Worm (Caenorhabditis elegans) whole organism, late embryonic: ENCODE data around the gene F52B11.5.
A peak's percentile ranks its signal among the peaks of the same experiment; 100 is the strongest.

Experiments
- C38D4.7 ChIP-seq: fragments of 200-800 bp; sonication (Bioruptor generic); optimal IDR thresholded peaks from 2 replicates; lab custom pipeline; 2018; ENCODE audit warnings: mild to moderate bottlenecking, missing genetic modification characterization, moderate library complexity, missing compliant biosample characterization
- F13H6.1 ChIP-seq: sonication (generic microtip); optimal IDR thresholded peaks from 2 replicates; lab custom pipeline; 2016; ENCODE audit warnings: missing genetic modification characterization, missing compliant biosample characterization
- K09A11.1 ChIP-seq: sonication (generic microtip); optimal IDR thresholded peaks from 2 replicates; lab custom pipeline; 2017; ENCODE audit warnings: antibody characterized with exemption, mild to moderate bottlenecking, missing genetic modification characterization, missing compliant biosample characterization; ENCODE audit not compliant: insufficient read depth
- ceh-14 ChIP-seq: sonication (generic microtip); optimal IDR thresholded peaks from 2 replicates; lab custom pipeline; 2016; ENCODE audit warnings: missing genotype, missing genetic modification characterization, missing compliant biosample characterization
- ceh-19 ChIP-seq: fragments of 200-800 bp; sonication (Bioruptor generic); optimal IDR thresholded peaks from 2 replicates; lab custom pipeline; 2018; ENCODE audit warnings: mild to moderate bottlenecking, missing genetic modification characterization, missing compliant biosample characterization
- ceh-24 ChIP-seq: sonication (generic microtip); optimal IDR thresholded peaks from 2 replicates; lab custom pipeline; 2016; ENCODE audit warnings: mild to moderate bottlenecking, missing genetic modification characterization, missing compliant biosample characterization
- ceh-34 ChIP-seq: sonication (generic microtip); optimal IDR thresholded peaks from 2 replicates; lab custom pipeline; 2016; ENCODE audit warnings: mild to moderate bottlenecking, missing genetic modification characterization, missing compliant biosample characterization
- ceh-48 ChIP-seq: sonication (generic microtip); optimal IDR thresholded peaks from 2 replicates; lab custom pipeline; 2016; ENCODE audit warnings: missing genetic modification characterization, inconsistent platforms, missing compliant biosample characterization
- ceh-6 ChIP-seq: fragments of 200-800 bp; sonication (Bioruptor generic); optimal IDR thresholded peaks from 2 replicates; lab custom pipeline; 2018; ENCODE audit warnings: mild to moderate bottlenecking, missing genetic modification characterization, missing compliant biosample characterization
- che-1 ChIP-seq: sonication (generic microtip); optimal IDR thresholded peaks from 2 replicates; lab custom pipeline; 2016; ENCODE audit warnings: mild to moderate bottlenecking, missing genetic modification characterization, missing compliant biosample characterization
- dmd-4 ChIP-seq: sonication (generic microtip); optimal IDR thresholded peaks from 2 replicates; lab custom pipeline; 2016; ENCODE audit warnings: borderline replicate concordance, missing genetic modification characterization, missing compliant biosample characterization
- elt-4 ChIP-seq: sonication (generic microtip); optimal IDR thresholded peaks from 2 replicates; lab custom pipeline; 2016; ENCODE audit warnings: missing genetic modification characterization, missing compliant biosample characterization
- ets-4 ChIP-seq: sonication (generic microtip); optimal IDR thresholded peaks from 2 replicates; lab custom pipeline; 2016; ENCODE audit warnings: missing genetic modification characterization, missing compliant biosample characterization
- eyg-1 ChIP-seq: sonication (generic microtip); optimal IDR thresholded peaks from 2 replicates; lab custom pipeline; 2016; ENCODE audit warnings: missing genotype, missing genetic modification characterization, missing compliant biosample characterization
- fkh-6 ChIP-seq: sonication (generic microtip); optimal IDR thresholded peaks from 2 replicates; lab custom pipeline; 2016; ENCODE audit warnings: missing genetic modification characterization, missing compliant biosample characterization
- gmeb-2 ChIP-seq: sonication (generic microtip); optimal IDR thresholded peaks from 2 replicates; lab custom pipeline; 2016; ENCODE audit warnings: missing genetic modification characterization, inconsistent platforms, missing compliant biosample characterization
- hlh-13 ChIP-seq: fragments of 200-800 bp; sonication (Bioruptor generic); optimal IDR thresholded peaks from 2 replicates; lab custom pipeline; 2018; ENCODE audit warnings: mild to moderate bottlenecking, missing genetic modification characterization, missing compliant biosample characterization
- hlh-6 ChIP-seq: sonication (generic microtip); optimal IDR thresholded peaks from 2 replicates; lab custom pipeline; 2016; ENCODE audit warnings: missing genotype, missing genetic modification characterization, missing compliant biosample characterization
- hlh-8 ChIP-seq: sonication (generic microtip); optimal IDR thresholded peaks from 2 replicates; lab custom pipeline; 2016; ENCODE audit warnings: missing genotype, missing genetic modification characterization, missing compliant biosample characterization
- lim-6 ChIP-seq: sonication (generic microtip); optimal IDR thresholded peaks from 2 replicates; lab custom pipeline; 2016; ENCODE audit warnings: missing genetic modification characterization, missing compliant biosample characterization
- nfya-1 ChIP-seq: sonication (generic microtip); optimal IDR thresholded peaks from 2 replicates; lab custom pipeline; 2017; ENCODE audit warnings: missing genetic modification characterization, mild to moderate bottlenecking, missing compliant biosample characterization, antibody characterized with exemption, moderate library complexity
- npax-4 ChIP-seq: sonication (generic microtip); optimal IDR thresholded peaks from 2 replicates; lab custom pipeline; 2016; ENCODE audit warnings: missing genetic modification characterization, missing compliant biosample characterization
- odd-2 ChIP-seq: sonication (generic microtip); optimal IDR thresholded peaks from 2 replicates; lab custom pipeline; 2017; ENCODE audit warnings: antibody characterized with exemption, mild to moderate bottlenecking, missing genetic modification characterization, missing compliant biosample characterization
- pat-9 ChIP-seq: fragments of 200-800 bp; sonication (Bioruptor generic); optimal IDR thresholded peaks from 2 replicates; lab custom pipeline; 2018; ENCODE audit warnings: mild to moderate bottlenecking, missing genetic modification characterization, moderate library complexity, missing compliant biosample characterization
- ref-2 ChIP-seq: sonication (generic microtip); optimal IDR thresholded peaks from 2 replicates; lab custom pipeline; 2016; ENCODE audit warnings: missing genetic modification characterization, missing compliant biosample characterization
- rnt-1 ChIP-seq: sonication (generic microtip); optimal IDR thresholded peaks from 2 replicates; lab custom pipeline; 2016; ENCODE audit warnings: missing genetic modification characterization, missing compliant biosample characterization
- sdc-2 ChIP-seq: sonication (generic microtip); optimal IDR thresholded peaks from 2 replicates; lab custom pipeline; 2016; ENCODE audit warnings: missing genotype, missing genetic modification characterization, missing compliant biosample characterization
- sox-2 ChIP-seq: fragments of 200-800 bp; sonication (Bioruptor generic); IDR thresholded peaks from 2 replicates; pipeline ENCODE4 v1.3.6; 2022; ENCODE audit warnings: missing genetic modification reagents, missing genetic modification characterization, missing compliant biosample characterization
- sox-4 ChIP-seq: sonication (generic microtip); optimal IDR thresholded peaks from 2 replicates; lab custom pipeline; 2017; ENCODE audit warnings: mild to moderate bottlenecking, missing genetic modification characterization, inconsistent platforms, missing compliant biosample characterization
- syd-9 ChIP-seq: sonication (generic microtip); optimal IDR thresholded peaks from 2 replicates; lab custom pipeline; 2016; ENCODE audit warnings: mild to moderate bottlenecking, missing genetic modification characterization, moderate library complexity, missing compliant biosample characterization
- unc-3 ChIP-seq, 2 experiments: fragments of 200-800 bp in 1 of 2; sonication (Bioruptor generic) in 1 of 2; sonication (generic microtip) in 1 of 2; conservative IDR thresholded peaks in 1 of 2; optimal IDR thresholded peaks in 1 of 2; 2 replicates each; pipeline versions ENCODE4 v1.3.6 to Lab custom; 2016 to 2022; ENCODE audit warnings: missing compliant biosample characterization in 2 of 2, missing genetic modification characterization in 2 of 2, missing genetic modification reagents in 1 of 2
- unc-55 ChIP-seq: sonication (generic microtip); optimal IDR thresholded peaks from 2 replicates; lab custom pipeline; 2017; ENCODE audit warnings: missing biosample characterization, missing genetic modification reagents, missing genetic modification characterization

Gene F52B11.5

DNA sequence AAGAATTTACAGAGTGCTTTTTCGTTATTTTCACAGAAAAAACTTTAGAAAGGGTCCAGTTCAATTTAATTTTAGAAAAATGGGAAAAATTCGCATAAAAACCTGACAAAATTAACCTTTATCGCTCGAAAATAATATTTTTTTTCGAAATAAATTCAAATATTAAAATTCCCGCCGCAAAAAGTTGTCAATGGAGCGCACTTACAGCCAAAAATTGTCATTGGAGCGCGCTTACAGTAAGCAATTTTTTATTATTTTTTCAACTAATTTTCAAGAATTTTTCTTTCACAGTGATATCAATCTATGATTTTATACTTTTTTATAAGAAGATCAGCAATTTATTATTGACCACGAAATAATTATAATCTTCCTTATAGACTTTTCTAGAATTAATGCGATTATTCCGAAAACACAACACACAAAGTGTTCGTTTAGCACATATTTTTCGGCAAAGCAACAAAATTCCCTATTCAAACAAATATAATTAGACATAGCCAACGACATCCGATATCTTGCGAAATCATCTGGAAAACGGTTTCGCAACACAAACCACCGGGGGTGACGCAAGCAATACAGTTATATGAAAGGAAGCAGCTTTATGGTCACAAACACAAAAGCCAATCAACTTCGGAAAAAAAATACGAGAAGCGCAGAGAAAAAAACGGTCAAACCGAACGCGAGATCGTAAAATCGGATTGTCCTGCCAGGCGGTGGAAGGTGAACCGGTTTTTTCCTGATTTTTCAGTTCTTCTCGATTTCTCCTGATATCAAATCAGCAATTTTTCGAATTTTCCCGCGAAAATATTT, 32.6 kb downstream of the F52B11.5 start:
- peak; percentile 4 for TF ChIP-seq ceh-14 (tag; lab: Kevin White, UChicago)
- no peak for TF ChIP-seq ceh-24 (tag; lab: Kevin White, UChicago)
- TF ChIP-seq sox-2: no peak
- no peak for TF ChIP-seq lim-6 (tag; lab: Kevin White, UChicago)
- TF ChIP-seq, all 69 proteins: peak for 1

DNA sequence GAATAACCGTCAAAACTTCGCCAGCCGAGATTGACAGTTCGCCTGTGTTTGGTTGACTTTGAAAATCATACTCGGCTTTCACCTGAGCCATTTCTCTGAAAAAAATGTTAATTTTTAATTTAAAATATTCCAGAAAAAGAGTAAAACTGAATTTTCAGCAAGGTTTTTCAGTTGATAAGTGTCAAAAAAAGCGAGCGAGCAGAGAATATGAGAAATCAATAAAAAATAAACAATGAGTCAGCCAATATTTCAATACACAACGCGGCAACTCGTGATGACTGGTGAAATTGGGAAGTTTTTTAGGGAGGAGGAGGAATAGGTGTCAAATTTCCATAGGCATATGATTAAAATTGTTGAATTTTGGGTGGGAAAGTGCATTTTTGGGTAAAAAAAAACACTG, 33.3 kb downstream of the F52B11.5 start, which contains the start of gene lst-4:
Gene lst-4, minus strand, starts transcription at position 101 of the 400 bp plus-strand sequence.
- TF ChIP-seq sdc-2 (tag; lab: Kevin White, UChicago) (no peak), ceh-34 (tag; lab: Kevin White, UChicago) (peak; percentile 14)

- TF ChIP-seq ceh-14 (tag; lab: Kevin White, UChicago) (no peak), hlh-6 (tag; lab: Kevin White, UChicago) (no peak), ceh-48 (tag; lab: Kevin White, UChicago) (no peak), ceh-6 (GFP tag; lab: Kevin White, UChicago) (no peak), rnt-1 (tag; lab: Kevin White, UChicago) (no peak), unc-55 (GFP tag; lab: Kevin White, UChicago) (no peak), dmd-4 (tag; lab: Kevin White, UChicago) (no peak), hlh-8 (tag; lab: Kevin White, UChicago) (no peak), che-1 (tag; lab: Kevin White, UChicago) (no peak), pat-9 (no peak), elt-4 (tag; lab: Kevin White, UChicago) (no peak), npax-4 (tag; lab: Kevin White, UChicago) (no peak), ets-4 (tag; lab: Kevin White, UChicago) (no peak), sox-4 (tag; lab: Kevin White, UChicago) (no peak), F13H6.1 (tag; lab: Kevin White, UChicago) (no peak), gmeb-2 (tag; lab: Kevin White, UChicago) (no peak), unc-3 (GFP tag; conservative IDR thresholded peaks at IDR 0.05; lab: Robert Waterston, UW) (no peak), unc-3 (tag; optimal IDR thresholded peaks at IDR 0.05; lab: Kevin White, UChicago) (no peak), fkh-6 (no peak), sox-2 (no peak)
Measured at ce11 chrIV:14066403-14066802, 36.6 kb downstream of the F52B11.5 start.

DNA sequence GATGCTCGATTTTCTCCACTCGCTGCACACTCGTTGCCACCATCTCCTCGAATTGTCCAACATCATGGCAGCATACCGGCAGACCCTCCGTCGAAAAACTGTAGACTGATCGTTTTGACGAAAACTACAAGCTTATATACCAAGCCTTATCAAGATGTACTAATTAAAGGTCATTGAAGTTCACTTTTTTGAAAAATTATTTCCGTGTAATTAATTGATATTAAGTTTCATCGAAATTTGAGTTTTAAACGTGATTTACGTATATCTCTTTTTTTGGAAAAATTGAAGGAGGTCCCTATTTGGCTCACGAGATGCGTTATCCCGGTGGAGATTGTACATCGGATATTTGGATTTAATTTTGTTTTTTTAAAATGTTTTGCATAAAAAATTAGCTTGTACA, 42.4 kb downstream of the F52B11.5 start, which contains the start of gene Y37A1B.4:
Gene Y37A1B.4, minus strand, starts transcription at position 101 of the 400 bp plus-strand sequence.
- TF ChIP-seq K09A11.1: no peak
- no peak for TF ChIP-seq eyg-1
- TF ChIP-seq syd-9 (tag; lab: Kevin White, UChicago): no peak
- no peak for TF ChIP-seq dmd-4 (tag; lab: Kevin White, UChicago)
- TF ChIP-seq ceh-14 (tag; lab: Kevin White, UChicago): no peak
- TF ChIP-seq hlh-13 (GFP tag; lab: Kevin White, UChicago): no peak
- TF ChIP-seq C38D4.7 (GFP tag; lab: Kevin White, UChicago): no peak
- no peak for TF ChIP-seq pat-9
- no peak for TF ChIP-seq nfya-1 (tag; lab: Kevin White, UChicago)
- TF ChIP-seq fkh-6: no peak
- TF ChIP-seq ceh-19 (GFP tag; lab: Kevin White, UChicago): no peak
- TF ChIP-seq odd-2: no peak
- no peak for TF ChIP-seq sox-4 (tag; lab: Kevin White, UChicago)
- TF ChIP-seq ref-2 (tag; lab: Kevin White, UChicago): no peak
- TF ChIP-seq, all 69 proteins: peak for 0
